ENCODE assay signal across 1 fruit fly cellular context in the genomic region with DNA sequence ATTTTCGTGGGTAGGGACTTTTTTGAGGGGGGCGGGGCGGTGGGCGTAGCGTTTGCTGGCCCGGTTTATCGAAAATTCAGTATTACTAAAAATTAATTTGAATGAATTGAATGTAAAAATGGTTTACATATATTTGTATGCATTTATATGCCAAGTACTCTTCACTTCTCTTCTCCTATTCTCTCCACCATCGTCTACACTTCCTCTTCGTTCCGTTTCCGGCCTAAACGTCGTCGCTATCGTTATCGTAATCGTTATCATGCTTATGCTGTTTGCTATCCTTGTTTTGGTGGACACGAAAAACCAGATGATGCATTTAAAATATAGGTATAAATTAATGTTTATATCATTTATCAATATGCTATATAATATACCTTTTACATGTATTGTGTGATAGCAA.
TF ChIP-seq lines count a peak whose summit lies in the region.

No protein-coding gene starts in this region.

TF ChIP-seq in whole organism, embryonic, 481 proteins besides CTCF, POLR2A, EP300 and RAD21 (continued from another document and continues in another):
- no peak for TF ChIP-seq CG6813 (GFP tag; optimal IDR thresholded peaks at IDR 0.05; lab: Kevin White, UChicago)
- TF ChIP-seq phol (tag; optimal IDR thresholded peaks at IDR 0.05; lab: Kevin White, UChicago) = peak; percentile 31
- no peak for TF ChIP-seq CG7357 (GFP tag; IDR thresholded peaks at IDR 0.05; lab: Robert Waterston, UW)
- TF ChIP-seq CG4328 (GFP tag; optimal IDR thresholded peaks at IDR 0.05; lab: Kevin White, UChicago) = no peak
- peak; percentile 25 for TF ChIP-seq Fer3 (tag; optimal IDR thresholded peaks at IDR 0.05; lab: Kevin White, UChicago)
- peak; percentile 36 for TF ChIP-seq ATbp (GFP tag; optimal IDR thresholded peaks at IDR 0.05; lab: Kevin White, UChicago)
- no peak for TF ChIP-seq CG11456 (GFP tag; IDR thresholded peaks at IDR 0.05; lab: Robert Waterston, UW)
- no peak for TF ChIP-seq Nf-YC (tag; optimal IDR thresholded peaks at IDR 0.05; lab: Kevin White, UChicago)
- TF ChIP-seq sna (GFP tag; IDR thresholded peaks at IDR 0.05; lab: Robert Waterston, UW; ENCODE audit: partially characterized antibody) = no peak
- no peak for TF ChIP-seq usp (GFP tag; optimal IDR thresholded peaks at IDR 0.05; lab: Kevin White, UChicago)
- no peak for TF ChIP-seq CG4617 (GFP tag; optimal IDR thresholded peaks at IDR 0.05; lab: Kevin White, UChicago; ENCODE audit: borderline replicate concordance)
- TF ChIP-seq z (GFP tag; IDR thresholded peaks at IDR 0.05; lab: Robert Waterston, UW) = no peak
- peak; percentile 15 for TF ChIP-seq CG34376 (GFP tag; optimal IDR thresholded peaks at IDR 0.05; lab: Kevin White, UChicago)
- TF ChIP-seq CG10431 (GFP tag; optimal IDR thresholded peaks at IDR 0.05; lab: Kevin White, UChicago) = no peak
- TF ChIP-seq MTF-1 (GFP tag; optimal IDR thresholded peaks at IDR 0.05; lab: Kevin White, UChicago; ENCODE audit: borderline replicate concordance) = peak; percentile 53
- TF ChIP-seq gcm (GFP tag; optimal IDR thresholded peaks at IDR 0.05; lab: Kevin White, UChicago) = peak; percentile 45
- no peak for TF ChIP-seq Hand (GFP tag; optimal IDR thresholded peaks at IDR 0.05; lab: Kevin White, UChicago)
- TF ChIP-seq Elba2 (GFP tag; optimal IDR thresholded peaks at IDR 0.05; lab: Kevin White, UChicago) = no peak
- peak; percentile 17 for TF ChIP-seq CG17359 (tag; optimal IDR thresholded peaks at IDR 0.05; lab: Kevin White, UChicago)
- peak; percentile 43 for TF ChIP-seq nom (GFP tag; optimal IDR thresholded peaks at IDR 0.05; lab: Kevin White, UChicago)
- TF ChIP-seq exex (tag; optimal IDR thresholded peaks at IDR 0.05; lab: Kevin White, UChicago) = no peak
- TF ChIP-seq Antp (GFP tag; optimal IDR thresholded peaks at IDR 0.05; lab: Kevin White, UChicago) = no peak
- TF ChIP-seq CG12769 (tag; optimal IDR thresholded peaks at IDR 0.05; lab: Kevin White, UChicago) = no peak
- no peak for TF ChIP-seq yki (optimal IDR thresholded peaks at IDR 0.05; lab: Kevin White, UChicago)
- TF ChIP-seq CG12155 (GFP tag; optimal IDR thresholded peaks at IDR 0.05; lab: Kevin White, UChicago) = no peak
- TF ChIP-seq CG10959 (GFP tag; IDR thresholded peaks at IDR 0.05; lab: Robert Waterston, UW) = no peak
- TF ChIP-seq CG18262 (tag; optimal IDR thresholded peaks at IDR 0.05; lab: Kevin White, UChicago) = peak; percentile 15
- no peak for TF ChIP-seq Dll (GFP tag; IDR thresholded peaks at IDR 0.05; lab: Robert Waterston, UW; ENCODE audit: partially characterized antibody)
- peak in 1 of 2 experiments; percentile 6 for TF ChIP-seq bsh (GFP tag; optimal IDR thresholded peaks at IDR 0.05; lab: Kevin White, UChicago)
- peak; percentile 1 for TF ChIP-seq CG14710 (tag; optimal IDR thresholded peaks at IDR 0.05; lab: Kevin White, UChicago)
- TF ChIP-seq D19A (tag; optimal IDR thresholded peaks at IDR 0.05; lab: Kevin White, UChicago) = no peak
- no peak for TF ChIP-seq gce (GFP tag; IDR thresholded peaks at IDR 0.05; lab: Robert Waterston, UW)
- TF ChIP-seq CG17385 (GFP tag; optimal IDR thresholded peaks at IDR 0.05; lab: Kevin White, UChicago) = peak; percentile 77
- TF ChIP-seq dysf (GFP tag; IDR thresholded peaks at IDR 0.05; lab: Robert Waterston, UW) = no peak
- TF ChIP-seq Gug (GFP tag; IDR thresholded peaks at IDR 0.05; lab: Robert Waterston, UW) = no peak
- no peak for TF ChIP-seq CG14014 (GFP tag; IDR thresholded peaks at IDR 0.05; lab: Robert Waterston, UW)
- peak; percentile 3 for TF ChIP-seq Meics (GFP tag; optimal IDR thresholded peaks at IDR 0.05; lab: Kevin White, UChicago)
- peak; percentile 42 for TF ChIP-seq NfI (GFP tag; optimal IDR thresholded peaks at IDR 0.05; lab: Kevin White, UChicago)
- 0 out of 2 replicates have a peak, but pooled peaks have one; percentile 9 for TF ChIP-seq CG5953 (GFP tag; IDR thresholded peaks at IDR 0.05; lab: Robert Waterston, UW)
- TF ChIP-seq maf-S (GFP tag; optimal IDR thresholded peaks at IDR 0.05; lab: Kevin White, UChicago) = no peak
- TF ChIP-seq lilli (GFP tag; optimal IDR thresholded peaks at IDR 0.05; lab: Kevin White, UChicago) = no peak
- no peak for TF ChIP-seq nau (GFP tag; optimal IDR thresholded peaks at IDR 0.05; lab: Kevin White, UChicago)
- TF ChIP-seq pho (GFP tag; optimal IDR thresholded peaks at IDR 0.05; lab: Kevin White, UChicago) = no peak
- no peak for TF ChIP-seq Dek (tag; optimal IDR thresholded peaks at IDR 0.05; lab: Kevin White, UChicago)
- no peak for TF ChIP-seq az2 (GFP tag; optimal IDR thresholded peaks at IDR 0.05; lab: Kevin White, UChicago)
- no peak for TF ChIP-seq CG10147 (GFP tag; optimal IDR thresholded peaks at IDR 0.05; lab: Kevin White, UChicago)
- TF ChIP-seq MESR4 (GFP tag; optimal IDR thresholded peaks at IDR 0.05; lab: Kevin White, UChicago) = no peak
- no peak for TF ChIP-seq croc (GFP tag; conservative IDR thresholded peaks at IDR 0.05; lab: Robert Waterston, UW)
- no peak for TF ChIP-seq repo (GFP tag; optimal IDR thresholded peaks at IDR 0.05; lab: Kevin White, UChicago)
- TF ChIP-seq CG6854 (GFP tag; optimal IDR thresholded peaks at IDR 0.05; lab: Kevin White, UChicago) = peak; percentile 4
- peak; percentile 82 for TF ChIP-seq CG7271 (tag; optimal IDR thresholded peaks at IDR 0.05; lab: Kevin White, UChicago)
- TF ChIP-seq tll (GFP tag; optimal IDR thresholded peaks at IDR 0.05; lab: Kevin White, UChicago) = no peak
- no peak for TF ChIP-seq Neu2 (GFP tag; optimal IDR thresholded peaks at IDR 0.05; lab: Kevin White, UChicago; ENCODE audit: borderline replicate concordance)
- TF ChIP-seq twi (tag; optimal IDR thresholded peaks at IDR 0.05; lab: Kevin White, UChicago) = no peak
- peak; percentile 44 for TF ChIP-seq stwl (tag; optimal IDR thresholded peaks at IDR 0.05; lab: Kevin White, UChicago)
- no peak for TF ChIP-seq CG15696 (tag; optimal IDR thresholded peaks at IDR 0.05; lab: Kevin White, UChicago)
- no peak for TF ChIP-seq CG18764 (GFP tag; optimal IDR thresholded peaks at IDR 0.05; lab: Kevin White, UChicago)
- no peak for TF ChIP-seq slou (GFP tag; optimal IDR thresholded peaks at IDR 0.05; lab: Kevin White, UChicago)
- TF ChIP-seq CG10267 (tag; optimal IDR thresholded peaks at IDR 0.05; lab: Kevin White, UChicago) = peak; percentile 35
- no peak for TF ChIP-seq CG14667 (GFP tag; IDR thresholded peaks at IDR 0.05; lab: Robert Waterston, UW)
- TF ChIP-seq HLH54F (GFP tag; optimal IDR thresholded peaks at IDR 0.05; lab: Kevin White, UChicago) = no peak
- TF ChIP-seq CG17328 (GFP tag; IDR thresholded peaks at IDR 0.05; lab: Robert Waterston, UW) = no peak
- no peak for TF ChIP-seq Drgx (GFP tag; IDR thresholded peaks at IDR 0.05; lab: Robert Waterston, UW)
- no peak for TF ChIP-seq Hr78 (GFP tag; optimal IDR thresholded peaks at IDR 0.05; lab: Kevin White, UChicago)
- no peak for TF ChIP-seq mam (GFP tag; optimal IDR thresholded peaks at IDR 0.05; lab: Kevin White, UChicago)
- TF ChIP-seq pfk (GFP tag; optimal IDR thresholded peaks at IDR 0.05; lab: Kevin White, UChicago) = no peak
- TF ChIP-seq sens-2 (GFP tag; IDR thresholded peaks at IDR 0.05; lab: Robert Waterston, UW) = no peak
- no peak for TF ChIP-seq CG7556 (GFP tag; optimal IDR thresholded peaks at IDR 0.05; lab: Kevin White, UChicago)
- peak; percentile 22 for TF ChIP-seq CG1603 (tag; optimal IDR thresholded peaks at IDR 0.05; lab: Kevin White, UChicago)
- no peak for TF ChIP-seq Bdp1 (GFP tag; optimal IDR thresholded peaks at IDR 0.05; lab: Kevin White, UChicago)
- no peak for TF ChIP-seq Aef1 (GFP tag; IDR thresholded peaks at IDR 0.05; lab: Robert Waterston, UW)
- TF ChIP-seq ssp (GFP tag; IDR thresholded peaks at IDR 0.05; lab: Robert Waterston, UW) = no peak
- TF ChIP-seq Fer2 (tag; optimal IDR thresholded peaks at IDR 0.05; lab: Kevin White, UChicago) = no peak
- peak; percentile 7 for TF ChIP-seq ac (GFP tag; optimal IDR thresholded peaks at IDR 0.05; lab: Kevin White, UChicago)
- TF ChIP-seq caup (GFP tag; optimal IDR thresholded peaks at IDR 0.05; lab: Kevin White, UChicago; ENCODE audit: severe bottlenecking) = peak; percentile 52
- no peak for TF ChIP-seq Dip2 (GFP tag; IDR thresholded peaks at IDR 0.05; lab: Robert Waterston, UW)
- no peak for TF ChIP-seq CG32532 (GFP tag; IDR thresholded peaks at IDR 0.05; lab: Robert Waterston, UW)
- no peak for TF ChIP-seq CG3407 (GFP tag; optimal IDR thresholded peaks at IDR 0.05; lab: Kevin White, UChicago)
- no peak for TF ChIP-seq rib (GFP tag; IDR thresholded peaks at IDR 0.05; lab: Robert Waterston, UW)
- TF ChIP-seq Ets97D (GFP tag; optimal IDR thresholded peaks at IDR 0.05; lab: Kevin White, UChicago) = peak; percentile 91
- TF ChIP-seq jumu (GFP tag; optimal IDR thresholded peaks at IDR 0.05; lab: Kevin White, UChicago) = no peak
- no peak for TF ChIP-seq Tbp (GFP tag; optimal IDR thresholded peaks at IDR 0.05; lab: Kevin White, UChicago)
- no peak for TF ChIP-seq CG34422 (GFP tag; IDR thresholded peaks at IDR 0.05; lab: Robert Waterston, UW)
- TF ChIP-seq vvl (GFP tag; IDR thresholded peaks at IDR 0.05; lab: Robert Waterston, UW) = no peak
- TF ChIP-seq corto (GFP tag; optimal IDR thresholded peaks at IDR 0.05; lab: Kevin White, UChicago) = no peak
- no peak for TF ChIP-seq NK7.1 (GFP tag; optimal IDR thresholded peaks at IDR 0.05; lab: Kevin White, UChicago)
- TF ChIP-seq fd64A (GFP tag; optimal IDR thresholded peaks at IDR 0.05; lab: Kevin White, UChicago) = peak; percentile 5
- no peak for TF ChIP-seq CG11696 (GFP tag; IDR thresholded peaks at IDR 0.05; lab: Robert Waterston, UW)
- peak; percentile 8 for TF ChIP-seq CG12219 (GFP tag; optimal IDR thresholded peaks at IDR 0.05; lab: Kevin White, UChicago)
- TF ChIP-seq eve (GFP tag; optimal IDR thresholded peaks at IDR 0.05; lab: Kevin White, UChicago) = no peak
- TF ChIP-seq CG1792 (GFP tag; optimal IDR thresholded peaks at IDR 0.05; lab: Kevin White, UChicago) = no peak
- TF ChIP-seq emc (GFP tag; optimal IDR thresholded peaks at IDR 0.05; lab: Kevin White, UChicago) = no peak
- TF ChIP-seq lola (GFP tag; optimal IDR thresholded peaks at IDR 0.05; lab: Kevin White, UChicago) = no peak
- TF ChIP-seq B-H2 (GFP tag; optimal IDR thresholded peaks at IDR 0.05; lab: Kevin White, UChicago) = no peak
- no peak for TF ChIP-seq MBD-R2 (GFP tag; IDR thresholded peaks at IDR 0.05; lab: Robert Waterston, UW)
- peak; percentile 0 for TF ChIP-seq grau (tag; optimal IDR thresholded peaks at IDR 0.05; lab: Kevin White, UChicago)
- no peak for TF ChIP-seq crc (GFP tag; optimal IDR thresholded peaks at IDR 0.05; lab: Kevin White, UChicago)
- TF ChIP-seq hb (GFP tag; IDR thresholded peaks at IDR 0.05; lab: Robert Waterston, UW; ENCODE audit: partially characterized antibody) = no peak
- no peak for TF ChIP-seq salm (tag; optimal IDR thresholded peaks at IDR 0.05; lab: Kevin White, UChicago)
- no peak for TF ChIP-seq dpn (GFP tag; optimal IDR thresholded peaks at IDR 0.05; lab: Kevin White, UChicago)
- TF ChIP-seq btn (GFP tag; optimal IDR thresholded peaks at IDR 0.05; lab: Kevin White, UChicago) = no peak
- no peak for TF ChIP-seq gro (GFP tag; optimal IDR thresholded peaks at IDR 0.05; lab: Kevin White, UChicago)
- TF ChIP-seq Med (GFP tag; lab: Kevin White, UChicago) = peak; percentile 75
- no peak for TF ChIP-seq Atf-2 (GFP tag; optimal IDR thresholded peaks at IDR 0.05; lab: Kevin White, UChicago)
- TF ChIP-seq CG15011 (GFP tag; optimal IDR thresholded peaks at IDR 0.05; lab: Kevin White, UChicago) = no peak
- TF ChIP-seq CG12659 (GFP tag; optimal IDR thresholded peaks at IDR 0.05; lab: Kevin White, UChicago) = peak; percentile 3
- TF ChIP-seq ash1 (GFP tag; optimal IDR thresholded peaks at IDR 0.05; lab: Kevin White, UChicago) = no peak
- TF ChIP-seq CG8765 (GFP tag; IDR thresholded peaks at IDR 0.05; lab: Robert Waterston, UW) = no peak
- no peak for TF ChIP-seq CkIIα-i1 (GFP tag; IDR thresholded peaks at IDR 0.05; lab: Robert Waterston, UW)
- no peak for TF ChIP-seq CG6254 (GFP tag; optimal IDR thresholded peaks at IDR 0.05; lab: Kevin White, UChicago)
- no peak for TF ChIP-seq Oaz (GFP tag; IDR thresholded peaks at IDR 0.05; lab: Robert Waterston, UW)
- no peak for TF ChIP-seq CG3726 (GFP tag; IDR thresholded peaks at IDR 0.05; lab: Robert Waterston, UW)
- no peak for TF ChIP-seq CG12744 (GFP tag; optimal IDR thresholded peaks at IDR 0.05; lab: Kevin White, UChicago)
- TF ChIP-seq onecut (GFP tag; IDR thresholded peaks at IDR 0.05; lab: Robert Waterston, UW) = peak; percentile 42; the same call in 1 of the 2 replicates
- TF ChIP-seq Myb (GFP tag; optimal IDR thresholded peaks at IDR 0.05; lab: Kevin White, UChicago) = no peak
- no peak for TF ChIP-seq pb (GFP tag; optimal IDR thresholded peaks at IDR 0.05; lab: Kevin White, UChicago)
- no peak for TF ChIP-seq sima (GFP tag; optimal IDR thresholded peaks at IDR 0.05; lab: Kevin White, UChicago)
- no peak for TF ChIP-seq CG17829 (tag; optimal IDR thresholded peaks at IDR 0.05; lab: Kevin White, UChicago)
- peak; percentile 20 for TF ChIP-seq trem (tag; optimal IDR thresholded peaks at IDR 0.05; lab: Kevin White, UChicago)
- no peak for TF ChIP-seq CG7745 (tag; optimal IDR thresholded peaks at IDR 0.05; lab: Kevin White, UChicago)
- TF ChIP-seq sim (GFP tag; IDR thresholded peaks at IDR 0.05; lab: Robert Waterston, UW) = peak; percentile 47; the same call in 1 of the 2 replicates
- TF ChIP-seq dmrt11E (tag; optimal IDR thresholded peaks at IDR 0.05; lab: Kevin White, UChicago) = no peak
- no peak for TF ChIP-seq ken (GFP tag; IDR thresholded peaks at IDR 0.05; lab: Robert Waterston, UW)
- no peak for TF ChIP-seq TFAM (GFP tag; optimal IDR thresholded peaks at IDR 0.05; lab: Kevin White, UChicago)
- no peak for TF ChIP-seq trh (GFP tag; optimal IDR thresholded peaks at IDR 0.05; lab: Kevin White, UChicago)
- no peak for TF ChIP-seq BEAF-32 (GFP tag; optimal IDR thresholded peaks at IDR 0.05; lab: Kevin White, UChicago)
- no peak for TF ChIP-seq Hr39 (optimal IDR thresholded peaks at IDR 0.05; lab: Kevin White, UChicago)
- TF ChIP-seq CG9215 (GFP tag; IDR thresholded peaks at IDR 0.05; lab: Robert Waterston, UW) = no peak
- TF ChIP-seq Dip3 (GFP tag; optimal IDR thresholded peaks at IDR 0.05; lab: Kevin White, UChicago) = no peak
- TF ChIP-seq CG13894 (tag; optimal IDR thresholded peaks at IDR 0.05; lab: Kevin White, UChicago) = no peak
- peak; percentile 46 for TF ChIP-seq Fer1 (GFP tag; optimal IDR thresholded peaks at IDR 0.05; lab: Kevin White, UChicago)
- no peak for TF ChIP-seq CG15269 (tag; optimal IDR thresholded peaks at IDR 0.05; lab: Kevin White, UChicago)
- no peak for TF ChIP-seq zfh1 (GFP tag; IDR thresholded peaks at IDR 0.05; lab: Robert Waterston, UW)
- no peak for TF ChIP-seq Stat92E (GFP tag; optimal IDR thresholded peaks at IDR 0.05; lab: Kevin White, UChicago)
